Worm (Caenorhabditis elegans) whole organism, late embryonic: ENCODE results near the gene Y66A7A.7.

Source experiments
- K09A11.1 ChIP-seq: sonication (generic microtip); optimal IDR thresholded peaks from 2 replicates; lab custom pipeline; 2017; ENCODE audit warnings: antibody characterized with exemption, mild to moderate bottlenecking, missing genetic modification characterization, missing compliant biosample characterization; ENCODE audit not compliant: insufficient read depth
- ama-1 ChIP-seq: fragments of 150-350 bp; optimal IDR thresholded peaks from 2 replicates; lab custom pipeline; 2014
- ceh-14 ChIP-seq: sonication (generic microtip); optimal IDR thresholded peaks from 2 replicates; lab custom pipeline; 2016; ENCODE audit warnings: missing genotype, missing genetic modification characterization, missing compliant biosample characterization
- ceh-18 ChIP-seq: sonication (generic microtip); optimal IDR thresholded peaks from 2 replicates; lab custom pipeline; 2016; ENCODE audit warnings: missing genetic modification characterization, missing compliant biosample characterization
- ceh-19 ChIP-seq: fragments of 200-800 bp; sonication (Bioruptor generic); optimal IDR thresholded peaks from 2 replicates; lab custom pipeline; 2018; ENCODE audit warnings: mild to moderate bottlenecking, missing genetic modification characterization, missing compliant biosample characterization
- ceh-48 ChIP-seq: sonication (generic microtip); optimal IDR thresholded peaks from 2 replicates; lab custom pipeline; 2016; ENCODE audit warnings: missing genetic modification characterization, inconsistent platforms, missing compliant biosample characterization
- che-1 ChIP-seq: sonication (generic microtip); optimal IDR thresholded peaks from 2 replicates; lab custom pipeline; 2016; ENCODE audit warnings: mild to moderate bottlenecking, missing genetic modification characterization, missing compliant biosample characterization
- dmd-4 ChIP-seq: sonication (generic microtip); optimal IDR thresholded peaks from 2 replicates; lab custom pipeline; 2016; ENCODE audit warnings: borderline replicate concordance, missing genetic modification characterization, missing compliant biosample characterization
- hlh-8 ChIP-seq: sonication (generic microtip); optimal IDR thresholded peaks from 2 replicates; lab custom pipeline; 2016; ENCODE audit warnings: missing genotype, missing genetic modification characterization, missing compliant biosample characterization
- pax-1 ChIP-seq: fragments of 150-350 bp; optimal IDR thresholded peaks from 2 replicates; lab custom pipeline; 2014; ENCODE audit warnings: missing biosample characterization, missing genetic modification characterization
- pha-2 ChIP-seq: sonication (generic microtip); optimal IDR thresholded peaks from 2 replicates; lab custom pipeline; 2017; ENCODE audit warnings: mild to moderate bottlenecking, missing genetic modification characterization, missing compliant biosample characterization
- ttx-3 ChIP-seq: sonication (generic microtip); optimal IDR thresholded peaks from 2 replicates; lab custom pipeline; 2016; ENCODE audit warnings: missing genetic modification reagents, missing genetic modification characterization, missing compliant biosample characterization
- unc-42 ChIP-seq: sonication (generic microtip); optimal IDR thresholded peaks from 2 replicates; lab custom pipeline; 2016; ENCODE audit warnings: missing genotype, missing genetic modification characterization, missing compliant biosample characterization

The Y66A7A.7 gene

DNA sequence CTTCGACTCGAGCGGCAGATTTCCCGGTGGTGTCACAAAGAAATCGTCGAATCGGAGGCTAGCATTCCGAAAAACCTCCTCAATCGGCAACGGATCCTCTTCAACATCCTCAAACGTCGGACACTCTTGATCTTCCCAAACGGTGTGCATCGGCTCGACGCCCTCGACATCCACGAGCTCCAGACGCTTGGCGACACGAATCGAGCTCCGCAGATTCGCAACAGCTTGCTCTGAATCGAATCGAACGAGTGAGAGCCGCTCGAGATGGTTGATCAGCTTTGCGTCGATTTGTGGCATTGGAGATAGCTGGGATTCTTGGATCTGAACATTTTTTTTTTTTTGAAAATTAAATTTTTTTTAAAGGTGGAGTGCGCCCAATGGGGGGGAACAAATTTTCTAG lies 49.9 kb downstream of the Y66A7A.7 start:
- no peak for TF ChIP-seq che-1 (tag; lab: Kevin White, UChicago)
- no peak for TF ChIP-seq ceh-18 (tag; lab: Kevin White, UChicago)
- TF ChIP-seq dmd-4 (tag; lab: Kevin White, UChicago): no peak
- TF ChIP-seq hlh-8: no peak
- no peak for TF ChIP-seq K09A11.1
- no peak for TF ChIP-seq ama-1 (lab: Kevin White, UChicago)
- no peak for TF ChIP-seq pha-2
- TF ChIP-seq unc-42: no peak
- no peak for TF ChIP-seq ceh-14 (tag; lab: Kevin White, UChicago)
- TF ChIP-seq pax-1: no peak
- TF ChIP-seq ceh-48: no peak
- TF ChIP-seq ceh-19 (GFP tag; lab: Kevin White, UChicago): no peak
- TF ChIP-seq ttx-3: no peak
